Fruit fly (Drosophila melanogaster) whole organism: ENCODE results near the gene pros.

Experiments
- CG8478 ChIP-seq: fragments of >200 bp; optimal IDR thresholded peaks from 2 replicates; lab custom pipeline; 2018; ENCODE audit warnings: inconsistent platforms
- Dll ChIP-seq: fragments of >200 bp; optimal IDR thresholded peaks from 2 replicates; lab custom pipeline; 2017
- EcR ChIP-seq, 2 experiments: fragments of >200 bp; optimal IDR thresholded peaks; 2 replicates each; lab custom pipeline; 2017; ENCODE audit warnings: missing biosample characterization in 2 of 2, missing genetic modification characterization in 2 of 2, missing genetic modification reagents in 2 of 2
- pan ChIP-seq: fragments of >200 bp; optimal IDR thresholded peaks from 2 replicates; lab custom pipeline; 2017
- psq ChIP-seq: fragments of >200 bp; optimal IDR thresholded peaks from 2 replicates; lab custom pipeline; 2017
- usp ChIP-seq: fragments of >200 bp; optimal IDR thresholded peaks from 2 replicates; lab custom pipeline; 2017; ENCODE audit warnings: missing biosample characterization, missing genetic modification characterization, mixed read lengths

Gene pros

dm6 chr3R:11454210-11454904 is 126.1 kb downstream of the pros start:
- TF ChIP-seq Dll (lab: Kevin White, UChicago) (no peak), CG8478 (lab: Kevin White, UChicago) (no peak), EcR (GFP tag; optimal IDR thresholded peaks at IDR 0.05; lab: Kevin White, UChicago) (no peak), usp (GFP tag; lab: Kevin White, UChicago) (no peak), psq (lab: Kevin White, UChicago) (no peak), pan (lab: Kevin White, UChicago) (no peak)

dm6 chr3R:11456539-11456938 is 128.3 kb downstream of the pros start:
- TF ChIP-seq psq (lab: Kevin White, UChicago) (no peak), usp (GFP tag; lab: Kevin White, UChicago) (no peak), EcR (GFP tag; optimal IDR thresholded peaks at IDR 0.05; lab: Kevin White, UChicago) (no peak), Dll (lab: Kevin White, UChicago) (no peak), CG8478 (lab: Kevin White, UChicago) (no peak), pan (lab: Kevin White, UChicago) (no peak)
